5 fruit fly cellular contexts compared by ENCODE assay signal in the genomic region with DNA sequence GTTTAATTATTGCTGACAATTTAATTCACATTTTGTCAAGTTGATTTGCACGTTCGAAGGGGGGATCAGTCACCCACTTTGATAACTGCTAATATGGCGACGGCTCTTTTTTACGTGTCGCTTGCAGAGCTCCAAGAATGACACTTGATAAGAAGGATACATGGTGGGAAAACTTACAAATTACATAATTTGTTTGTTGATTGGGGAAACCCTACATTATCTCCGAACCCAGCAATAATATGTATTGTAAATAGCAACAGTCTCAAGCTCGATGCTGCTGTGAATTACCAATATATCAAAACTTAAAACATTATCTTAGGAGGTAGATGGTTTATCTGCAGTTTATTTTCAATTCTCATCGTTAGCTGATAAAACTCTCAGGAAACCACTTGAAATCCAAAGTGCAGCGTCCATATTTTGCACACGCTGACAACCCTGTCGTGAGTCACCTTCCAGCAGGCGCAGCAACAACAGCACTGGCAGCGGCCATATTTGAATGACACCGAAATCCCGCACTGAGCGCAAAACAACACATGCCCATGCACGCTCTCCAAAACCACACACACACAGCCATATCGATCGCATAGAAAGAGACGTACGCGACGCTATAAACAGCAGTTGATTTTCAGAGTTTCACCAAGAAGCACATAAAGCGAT.
TF ChIP-seq lines count a peak whose summit lies in the region.

No protein-coding gene starts in this region.

TF ChIP-seq in whole organism, adult, 20 proteins besides CTCF, POLR2A, EP300 and RAD21 (continued from another document):
- TF ChIP-seq tj (GFP tag; optimal IDR thresholded peaks at IDR 0.05; lab: Kevin White, UChicago): peak; percentile 85
- TF ChIP-seq Mnt (GFP tag; optimal IDR thresholded peaks at IDR 0.05; lab: Kevin White, UChicago): peak; percentile 65
- TF ChIP-seq cic (GFP tag; optimal IDR thresholded peaks at IDR 0.05; lab: Kevin White, UChicago): peak; percentile 10
- TF ChIP-seq CG12768 (GFP tag; optimal IDR thresholded peaks at IDR 0.05; lab: Kevin White, UChicago): peak; percentile 94

TF ChIP-seq in whole organism, embryonic, 481 proteins besides CTCF, POLR2A, EP300 and RAD21 (continued from another document and continues in another):
- TF ChIP-seq lbe (GFP tag; optimal IDR thresholded peaks at IDR 0.05; lab: Kevin White, UChicago) (peak; percentile 42), CG2116 (GFP tag; optimal IDR thresholded peaks at IDR 0.05; lab: Kevin White, UChicago) (peak; percentile 83), CG2199 (GFP tag; IDR thresholded peaks at IDR 0.05; lab: Robert Waterston, UW) (peak; percentile 54; the same call in 2 of the 3 replicates), Gsc (GFP tag; IDR thresholded peaks at IDR 0.05; lab: Robert Waterston, UW) (peak; percentile 82), pita (GFP tag; optimal IDR thresholded peaks at IDR 0.05; lab: Kevin White, UChicago) (no peak), gem (tag; optimal IDR thresholded peaks at IDR 0.05; lab: Kevin White, UChicago) (peak; percentile 96), tll (GFP tag; optimal IDR thresholded peaks at IDR 0.05; lab: Kevin White, UChicago) (peak; percentile 59 to 74), CG14014 (GFP tag; IDR thresholded peaks at IDR 0.05; lab: Robert Waterston, UW) (peak; percentile 87), CG11723 (GFP tag; optimal IDR thresholded peaks at IDR 0.05; lab: Kevin White, UChicago) (peak; percentile 98), HmgZ (tag; optimal IDR thresholded peaks at IDR 0.05; lab: Kevin White, UChicago) (peak; percentile 93), CrebB (tag; optimal IDR thresholded peaks at IDR 0.05; lab: Kevin White, UChicago) (peak; percentile 76), CG4282 (GFP tag; optimal IDR thresholded peaks at IDR 0.05; lab: Kevin White, UChicago) (peak; percentile 88), CG32772 (GFP tag; IDR thresholded peaks at IDR 0.05; lab: Robert Waterston, UW) (peak; percentile 86), CG10209 (GFP tag; optimal IDR thresholded peaks at IDR 0.05; lab: Kevin White, UChicago) (peak; percentile 97), ewg (GFP tag; optimal IDR thresholded peaks at IDR 0.05; lab: Kevin White, UChicago) (peak; percentile 91), CG9437 (GFP tag; optimal IDR thresholded peaks at IDR 0.05; lab: Kevin White, UChicago) (peak; percentile 97), knrl (GFP tag; IDR thresholded peaks at IDR 0.05; lab: Robert Waterston, UW; ENCODE audit: partially characterized antibody) (no peak), CG7839 (tag; optimal IDR thresholded peaks at IDR 0.05; lab: Kevin White, UChicago) (peak; percentile 97), ftz-f1 (GFP tag; optimal IDR thresholded peaks at IDR 0.05; lab: Kevin White, UChicago) (peak; percentile 66), dpn (GFP tag; optimal IDR thresholded peaks at IDR 0.05; lab: Kevin White, UChicago) (peak; percentile 96 to 98), CG8388 (GFP tag; optimal IDR thresholded peaks at IDR 0.05; lab: Kevin White, UChicago) (peak; percentile 92), hkb (optimal IDR thresholded peaks at IDR 0.05; lab: Kevin White, UChicago) (no peak), hkb (GFP tag; IDR thresholded peaks at IDR 0.05; lab: Robert Waterston, UW) (peak; percentile 88), hbn (GFP tag; IDR thresholded peaks at IDR 0.05; lab: Robert Waterston, UW; ENCODE audit: partially characterized antibody) (no peak), dimm (GFP tag; IDR thresholded peaks at IDR 0.05; lab: Robert Waterston, UW) (peak; percentile 70), Side (GFP tag; optimal IDR thresholded peaks at IDR 0.05; lab: Kevin White, UChicago) (peak; percentile 97), CG30431 (GFP tag; optimal IDR thresholded peaks at IDR 0.05; lab: Kevin White, UChicago) (peak; percentile 93), Mes4 (GFP tag; optimal IDR thresholded peaks at IDR 0.05; lab: Kevin White, UChicago) (peak; percentile 97), CG7745 (tag; optimal IDR thresholded peaks at IDR 0.05; lab: Kevin White, UChicago) (no peak)

TF ChIP-seq in whole organism, prepupa, 60 proteins besides CTCF, POLR2A, EP300 and RAD21 (continued from another document and continues in another):
- TF ChIP-seq CG6808 (GFP tag; optimal IDR thresholded peaks at IDR 0.05; lab: Kevin White, UChicago) (peak; percentile 98), CG6792 (GFP tag; optimal IDR thresholded peaks at IDR 0.05; lab: Kevin White, UChicago) (peak; percentile 98), net (GFP tag; optimal IDR thresholded peaks at IDR 0.05; lab: Kevin White, UChicago) (peak; percentile 98), vri (GFP tag; optimal IDR thresholded peaks at IDR 0.05; lab: Kevin White, UChicago) (peak; percentile 89), CG8319 (GFP tag; optimal IDR thresholded peaks at IDR 0.05; lab: Kevin White, UChicago) (peak; percentile 97), CG11294 (GFP tag; IDR thresholded peaks at IDR 0.05; lab: Robert Waterston, UW) (peak; percentile 85), Sox14 (GFP tag; optimal IDR thresholded peaks at IDR 0.05; lab: Kevin White, UChicago) (peak; percentile 96), Hr4 (GFP tag; optimal IDR thresholded peaks at IDR 0.05; lab: Kevin White, UChicago) (peak; percentile 96), CG6854 (GFP tag; optimal IDR thresholded peaks at IDR 0.05; lab: Kevin White, UChicago) (peak; percentile 93), CG31627 (GFP tag; optimal IDR thresholded peaks at IDR 0.05; lab: Kevin White, UChicago) (peak; percentile 98), OdsH (GFP tag; optimal IDR thresholded peaks at IDR 0.05; lab: Kevin White, UChicago) (peak; percentile 96), spab (GFP tag; optimal IDR thresholded peaks at IDR 0.05; lab: Kevin White, UChicago) (peak; percentile 98), CG10669 (GFP tag; optimal IDR thresholded peaks at IDR 0.05; lab: Kevin White, UChicago) (peak; percentile 95), Hr38 (GFP tag; optimal IDR thresholded peaks at IDR 0.05; lab: Kevin White, UChicago) (peak; percentile 46), CG9139 (GFP tag; optimal IDR thresholded peaks at IDR 0.05; lab: Kevin White, UChicago) (peak; percentile 89), CG1621 (tag; optimal IDR thresholded peaks at IDR 0.05; lab: Kevin White, UChicago) (peak; percentile 90), salr (GFP tag; optimal IDR thresholded peaks at IDR 0.05; lab: Kevin White, UChicago) (peak; percentile 82 to 99), CG16779 (tag; optimal IDR thresholded peaks at IDR 0.05; lab: Kevin White, UChicago) (peak; percentile 93), topi (GFP tag; optimal IDR thresholded peaks at IDR 0.05; lab: Kevin White, UChicago) (peak; percentile 98), esn (GFP tag; optimal IDR thresholded peaks at IDR 0.05; lab: Kevin White, UChicago) (peak; percentile 99), achi (GFP tag; optimal IDR thresholded peaks at IDR 0.05; lab: Kevin White, UChicago) (peak; percentile 95), lz (GFP tag; optimal IDR thresholded peaks at IDR 0.05; lab: Kevin White, UChicago) (peak; percentile 98), CG32006 (GFP tag; optimal IDR thresholded peaks at IDR 0.05; lab: Kevin White, UChicago) (peak; percentile 99), ss (GFP tag; optimal IDR thresholded peaks at IDR 0.05; lab: Kevin White, UChicago) (peak; percentile 95 to 98), CG11902 (GFP tag; optimal IDR thresholded peaks at IDR 0.05; lab: Kevin White, UChicago) (peak; percentile 95), CG6276 (GFP tag; optimal IDR thresholded peaks at IDR 0.05; lab: Kevin White, UChicago) (peak; percentile 97), Sox102F (GFP tag; optimal IDR thresholded peaks at IDR 0.05; lab: Kevin White, UChicago) (peak; percentile 94), CG8119 (GFP tag; IDR thresholded peaks at IDR 0.05; lab: Robert Waterston, UW) (peak; percentile 92), CG8632 (GFP tag; optimal IDR thresholded peaks at IDR 0.05; lab: Kevin White, UChicago) (peak; percentile 97), pdm3 (GFP tag; optimal IDR thresholded peaks at IDR 0.05; lab: Kevin White, UChicago) (peak; percentile 97), Ets21C (GFP tag; optimal IDR thresholded peaks at IDR 0.05; lab: Kevin White, UChicago) (peak; percentile 96)

TF ChIP-seq in whole organism, pupa, 21 proteins besides CTCF, POLR2A, EP300 and RAD21 (continued from another document):
- TF ChIP-seq CG8159 (tag; optimal IDR thresholded peaks at IDR 0.05; lab: Kevin White, UChicago) (peak; percentile 97), fd96Ca (GFP tag; IDR thresholded peaks at IDR 0.05; lab: Robert Waterston, UW) (peak; percentile 93), CG34367 (tag; optimal IDR thresholded peaks at IDR 0.05; lab: Kevin White, UChicago) (peak; percentile 92)

TF ChIP-seq in whole organism, wandering third instar larva, 38 proteins besides CTCF, POLR2A, EP300 and RAD21 (continued from another document):
- TF ChIP-seq woc (GFP tag; optimal IDR thresholded peaks at IDR 0.05; lab: Kevin White, UChicago): peak; percentile 95
- peak; percentile 94 for TF ChIP-seq br (GFP tag; optimal IDR thresholded peaks at IDR 0.05; lab: Kevin White, UChicago)
- TF ChIP-seq sage (GFP tag; optimal IDR thresholded peaks at IDR 0.05; lab: Kevin White, UChicago): peak; percentile 70
- peak; percentile 93 for TF ChIP-seq psq (GFP tag; optimal IDR thresholded peaks at IDR 0.05; lab: Kevin White, UChicago)
- peak; percentile 4 for TF ChIP-seq usp (GFP tag; optimal IDR thresholded peaks at IDR 0.05; lab: Kevin White, UChicago)
- TF ChIP-seq lola (GFP tag; optimal IDR thresholded peaks at IDR 0.05; lab: Kevin White, UChicago): no peak
- TF ChIP-seq Hnf4 (GFP tag; optimal IDR thresholded peaks at IDR 0.05; lab: Kevin White, UChicago): peak; percentile 72
- peak; percentile 96 for TF ChIP-seq Sp1 (GFP tag; optimal IDR thresholded peaks at IDR 0.05; lab: Kevin White, UChicago)
- no peak for TF ChIP-seq CrebA (GFP tag; optimal IDR thresholded peaks at IDR 0.05; lab: Kevin White, UChicago; ENCODE audit: borderline replicate concordance)
- TF ChIP-seq Abd-B (GFP tag; optimal IDR thresholded peaks at IDR 0.05; lab: Kevin White, UChicago): no peak
- peak; percentile 88 for TF ChIP-seq tai (GFP tag; optimal IDR thresholded peaks at IDR 0.05; lab: Kevin White, UChicago)
- TF ChIP-seq foxo (GFP tag; optimal IDR thresholded peaks at IDR 0.05; lab: Kevin White, UChicago): peak; percentile 61 to 96
- TF ChIP-seq Vsx2 (GFP tag; optimal IDR thresholded peaks at IDR 0.05; lab: Kevin White, UChicago; ENCODE audit: partially characterized antibody): peak; percentile 76
- TF ChIP-seq dsf (GFP tag; optimal IDR thresholded peaks at IDR 0.05; lab: Kevin White, UChicago; ENCODE audit: borderline replicate concordance): peak; percentile 60
- TF ChIP-seq Hr78 (GFP tag; optimal IDR thresholded peaks at IDR 0.05; lab: Kevin White, UChicago): no peak
- TF ChIP-seq HLH106 (tag; optimal IDR thresholded peaks at IDR 0.05; lab: Kevin White, UChicago): peak; percentile 94
- peak; percentile 94 for TF ChIP-seq CG9705 (GFP tag; optimal IDR thresholded peaks at IDR 0.05; lab: Kevin White, UChicago)
- peak; percentile 62 for TF ChIP-seq CG32264 (GFP tag; optimal IDR thresholded peaks at IDR 0.05; lab: Kevin White, UChicago)
